Worm (Caenorhabditis elegans) whole organism, L4 larva: ENCODE data around the gene Y39A1A.17.
A peak's percentile ranks its signal among the peaks of the same experiment; 100 is the strongest.

Experiments
- F10B5.3 ChIP-seq: sonication (generic microtip); optimal IDR thresholded peaks from 2 replicates; lab custom pipeline; 2016; ENCODE audit warnings: mild to moderate bottlenecking, missing genetic modification characterization, missing compliant biosample characterization
- F26F4.8 ChIP-seq: fragments of 200-800 bp; sonication (Bioruptor generic); conservative IDR thresholded peaks from 2 replicates; pipeline ENCODE4 v1.3.6; 2022; ENCODE audit warnings: missing genetic modification characterization, missing compliant biosample characterization
- F44E2.7 ChIP-seq: fragments of 200-800 bp; sonication (Bioruptor generic); IDR thresholded peaks from 2 replicates; pipeline ENCODE4 v2.1.2; 2022; ENCODE audit warnings: missing genetic modification characterization, missing compliant biosample characterization
- F49E8.2 ChIP-seq: sonication (generic microtip); optimal IDR thresholded peaks from 2 replicates; lab custom pipeline; 2016; ENCODE audit warnings: missing compliant biosample characterization, mild to moderate bottlenecking, missing genetic modification characterization, borderline replicate concordance
- R02D3.7 ChIP-seq: fragments of 150-350 bp; sonication (generic microtip); optimal IDR thresholded peaks from 3 replicates; lab custom pipeline; 2014; ENCODE audit warnings: missing biosample characterization, missing genetic modification characterization
- T26A8.4 ChIP-seq: fragments of 200-800 bp; sonication (Bioruptor generic); IDR thresholded peaks from 2 replicates; pipeline ENCODE4 v1.3.6; 2022; ENCODE audit warnings: missing genetic modification characterization, missing compliant biosample characterization
- Y105C5A.15 ChIP-seq: fragments of 200-800 bp; sonication (Bioruptor generic); IDR thresholded peaks from 2 replicates; pipeline ENCODE4 v1.3.6; 2022; ENCODE audit warnings: missing genetic modification characterization, missing compliant biosample characterization
- Y5F2A.4 ChIP-seq: fragments of 200-800 bp; sonication (Bioruptor generic); optimal IDR thresholded peaks from 2 replicates; lab custom pipeline; 2018; ENCODE audit warnings: mild to moderate bottlenecking, missing genetic modification characterization, missing compliant biosample characterization
- Y75B8A.6 ChIP-seq: fragments of 200-800 bp; sonication (Bioruptor generic); IDR thresholded peaks from 2 replicates; pipeline ENCODE4 v1.3.6; 2022; ENCODE audit warnings: missing genetic modification reagents, missing genetic modification characterization, missing compliant biosample characterization
- ZK337.2 ChIP-seq: fragments of 200-800 bp; sonication (Bioruptor generic); IDR thresholded peaks from 2 replicates; pipeline ENCODE4 v1.3.6; 2022; ENCODE audit warnings: missing genetic modification reagents, missing genetic modification characterization, missing compliant biosample characterization
- aly-2 ChIP-seq: sonication (generic microtip); optimal IDR thresholded peaks from 2 replicates; lab custom pipeline; 2018; ENCODE audit warnings: missing biosample characterization, missing genetic modification characterization
- ceh-28 ChIP-seq: fragments of 150-350 bp; optimal IDR thresholded peaks from 2 replicates; lab custom pipeline; 2014; ENCODE audit warnings: missing biosample characterization, missing genetic modification reagents, missing genetic modification characterization
- ceh-44 ChIP-seq: fragments of 200-800 bp; sonication (Bioruptor generic); IDR thresholded peaks from 2 replicates; pipeline ENCODE4 v1.3.6; 2022; ENCODE audit warnings: missing genetic modification reagents, missing genetic modification characterization, missing compliant biosample characterization
- ceh-82 ChIP-seq: sonication (generic microtip); optimal IDR thresholded peaks from 2 replicates; lab custom pipeline; 2017; ENCODE audit warnings: missing biosample characterization, missing genetic modification characterization
- ces-1 ChIP-seq: fragments of 150-350 bp; sonication (generic microtip); optimal IDR thresholded peaks from 4 replicates; lab custom pipeline; 2014; ENCODE audit warnings: missing biosample characterization, missing genetic modification reagents, missing genetic modification characterization
- ctbp-1 ChIP-seq: fragments of 200-800 bp; sonication (Bioruptor generic); IDR thresholded peaks from 2 replicates; pipeline ENCODE4 v1.3.6; 2022; ENCODE audit warnings: missing genetic modification reagents, missing genetic modification characterization, missing compliant biosample characterization
- daf-8 ChIP-seq: fragments of 200-800 bp; sonication (Bioruptor generic); IDR thresholded peaks from 2 replicates; pipeline ENCODE4 v1.3.6; 2022; ENCODE audit warnings: missing genetic modification characterization, missing compliant biosample characterization
- dmd-8 ChIP-seq: fragments of 200-800 bp; sonication (Bioruptor generic); IDR thresholded peaks from 2 replicates; pipeline ENCODE4 v1.3.6; 2022; ENCODE audit warnings: missing genetic modification characterization, missing compliant biosample characterization
- dpl-1 ChIP-seq: fragments of 150-350 bp; optimal IDR thresholded peaks from 2 replicates; lab custom pipeline; 2014; ENCODE audit warnings: missing biosample characterization, missing genetic modification reagents, missing genetic modification characterization
- egl-27 ChIP-seq: sonication (generic microtip); optimal IDR thresholded peaks from 3 replicates; lab custom pipeline; 2017; ENCODE audit warnings: missing biosample characterization, missing genetic modification reagents, missing genetic modification characterization
- egl-43 ChIP-seq: fragments of 200-800 bp; sonication (Bioruptor generic); IDR thresholded peaks from 2 replicates; pipeline ENCODE4 v1.3.6; 2022; ENCODE audit warnings: missing genetic modification reagents, missing genetic modification characterization, missing compliant biosample characterization
- fkh-10 ChIP-seq: fragments of 150-350 bp; optimal IDR thresholded peaks from 2 replicates; lab custom pipeline; 2014; ENCODE audit warnings: missing biosample characterization, missing genetic modification reagents, missing genetic modification characterization
- gei-8 ChIP-seq: fragments of 200-800 bp; sonication (Bioruptor generic); optimal IDR thresholded peaks from 2 replicates; lab custom pipeline; 2018; ENCODE audit warnings: mild to moderate bottlenecking, missing genetic modification characterization, missing compliant biosample characterization
- hif-1 ChIP-seq, 2 experiments: sonication (generic microtip); optimal IDR thresholded peaks; 2 replicates each; lab custom pipeline; 2016 to 2017; ENCODE audit warnings: missing compliant biosample characterization in 2 of 2, missing genetic modification characterization in 2 of 2, missing genetic modification reagents in 2 of 2, missing genotype in 2 of 2, mild to moderate bottlenecking in 1 of 2
- hlh-30 ChIP-seq: sonication (generic microtip); optimal IDR thresholded peaks from 2 replicates; lab custom pipeline; 2017; ENCODE audit warnings: antibody characterized with exemption, mild to moderate bottlenecking, missing genetic modification characterization, missing compliant biosample characterization; ENCODE audit not compliant: insufficient read depth
- hmg-1.1 ChIP-seq: fragments of 200-800 bp; sonication (Bioruptor generic); IDR thresholded peaks from 2 replicates; pipeline ENCODE4 v1.3.6; 2022; ENCODE audit warnings: missing genetic modification reagents, missing genetic modification characterization, missing compliant biosample characterization
- lim-7 ChIP-seq: fragments of 200-800 bp; sonication (Bioruptor generic); IDR thresholded peaks from 2 replicates; pipeline ENCODE4 v1.3.6; 2022; ENCODE audit warnings: missing genetic modification characterization, missing compliant biosample characterization
- lin-1 ChIP-seq: fragments of 200-800 bp; sonication (Bioruptor generic); IDR thresholded peaks from 2 replicates; pipeline ENCODE4 v1.3.6; 2022; ENCODE audit warnings: missing genetic modification reagents, missing genetic modification characterization, missing compliant biosample characterization
- lin-15B ChIP-seq: fragments of 150-350 bp; sonication (generic microtip); optimal IDR thresholded peaks from 3 replicates; lab custom pipeline; 2014; ENCODE audit warnings: missing biosample characterization, missing genetic modification characterization
- lin-38 ChIP-seq: fragments of 200-800 bp; sonication (Bioruptor generic); IDR thresholded peaks from 2 replicates; pipeline ENCODE4 v1.3.6; 2022; ENCODE audit warnings: missing genetic modification reagents, missing genetic modification characterization, missing compliant biosample characterization
- madf-5 ChIP-seq, 2 experiments: fragments of 200-800 bp; sonication (Bioruptor generic); IDR thresholded peaks; 2 replicates each; pipeline ENCODE4 v1.3.6; 2022; ENCODE audit warnings: missing compliant biosample characterization in 2 of 2, missing genetic modification characterization in 2 of 2
- madf-9 ChIP-seq: fragments of 200-800 bp; sonication (Bioruptor generic); conservative IDR thresholded peaks from 2 replicates; pipeline ENCODE4 v1.3.6; 2022; ENCODE audit warnings: missing genetic modification reagents, missing genetic modification characterization, missing compliant biosample characterization
- mes-2 ChIP-seq: sonication (generic microtip); optimal IDR thresholded peaks from 2 replicates; lab custom pipeline; 2016; ENCODE audit warnings: missing genotype, mild to moderate bottlenecking, missing genetic modification characterization, missing compliant biosample characterization; ENCODE audit not compliant: poor library complexity, severe bottlenecking
- mxl-2 ChIP-seq: fragments of 200-800 bp; sonication (Bioruptor generic); conservative IDR thresholded peaks from 2 replicates; pipeline ENCODE4 v1.3.6; 2022; ENCODE audit warnings: missing genetic modification reagents, missing genetic modification characterization, missing compliant biosample characterization
- mxl-3 ChIP-seq: fragments of 200-800 bp; sonication (Bioruptor generic); optimal IDR thresholded peaks from 2 replicates; lab custom pipeline; 2018; ENCODE audit warnings: mild to moderate bottlenecking, missing genetic modification characterization, missing compliant biosample characterization
- nhr-102 ChIP-seq: sonication (generic microtip); optimal IDR thresholded peaks from 2 replicates; lab custom pipeline; 2016; ENCODE audit warnings: mild to moderate bottlenecking, missing genetic modification characterization, moderate library complexity, missing compliant biosample characterization
- nhr-11 ChIP-seq: fragments of 150-350 bp; optimal IDR thresholded peaks from 2 replicates; lab custom pipeline; 2014; ENCODE audit warnings: missing biosample characterization, missing genetic modification characterization
- nhr-111 ChIP-seq: fragments of 200-800 bp; sonication (Bioruptor generic); optimal IDR thresholded peaks from 2 replicates; lab custom pipeline; 2018; ENCODE audit warnings: mild to moderate bottlenecking, missing genetic modification characterization, missing compliant biosample characterization
- nhr-237 ChIP-seq: sonication (generic microtip); optimal IDR thresholded peaks from 2 replicates; lab custom pipeline; 2017; ENCODE audit warnings: missing biosample characterization, missing genetic modification characterization
- nhr-28 ChIP-seq: fragments of 150-350 bp; optimal IDR thresholded peaks from 2 replicates; lab custom pipeline; 2014; ENCODE audit warnings: missing biosample characterization, missing genetic modification characterization
- nhr-41 ChIP-seq: fragments of 200-800 bp; sonication (Bioruptor generic); IDR thresholded peaks from 2 replicates; pipeline ENCODE4 v1.3.6; 2022; ENCODE audit warnings: missing genetic modification reagents, missing genetic modification characterization, missing compliant biosample characterization
- nhr-48 ChIP-seq: sonication (generic microtip); optimal IDR thresholded peaks from 2 replicates; lab custom pipeline; 2016; ENCODE audit warnings: mild to moderate bottlenecking, missing genetic modification characterization, missing compliant biosample characterization
- nhr-76 ChIP-seq: fragments of 150-350 bp; optimal IDR thresholded peaks from 2 replicates; lab custom pipeline; 2014; ENCODE audit warnings: missing biosample characterization, missing genetic modification characterization
- rbr-2 ChIP-seq: sonication (generic microtip); optimal IDR thresholded peaks from 2 replicates; lab custom pipeline; 2016; ENCODE audit warnings: missing genotype, missing genetic modification characterization, missing compliant biosample characterization
- saeg-2 ChIP-seq: fragments of 200-800 bp; sonication (Bioruptor generic); IDR thresholded peaks from 2 replicates; pipeline ENCODE4 v1.3.6; 2022; ENCODE audit warnings: missing genetic modification reagents, missing genetic modification characterization, missing compliant biosample characterization
- snpc-4 ChIP-seq: fragments of 150-350 bp; optimal IDR thresholded peaks from 2 replicates; lab custom pipeline; 2014; ENCODE audit warnings: missing biosample characterization, missing genetic modification characterization
- spr-1 ChIP-seq: sonication (generic microtip); optimal IDR thresholded peaks from 2 replicates; lab custom pipeline; 2016; ENCODE audit warnings: mild to moderate bottlenecking, missing genetic modification characterization, missing compliant biosample characterization
- unc-62 ChIP-seq, 3 experiments: fragments of 150-350 bp in 1 of 3; sonication (generic microtip); optimal IDR thresholded peaks in 2 of 3; peaks in 1 of 3; 1 replicate in 1 of 3; 2 replicates in 2 of 3; lab custom pipeline; 2014 to 2017; ENCODE audit warnings: missing biosample characterization in 3 of 3, missing genetic modification characterization in 3 of 3, missing genetic modification reagents in 3 of 3, missing genotype in 1 of 3
- zag-1 ChIP-seq: fragments of 150-350 bp; optimal IDR thresholded peaks from 2 replicates; lab custom pipeline; 2014; ENCODE audit warnings: missing biosample characterization, missing genetic modification characterization
- zfp-2 ChIP-seq: sonication (generic microtip); optimal IDR thresholded peaks from 2 replicates; lab custom pipeline; 2016; ENCODE audit warnings: mild to moderate bottlenecking, missing genetic modification characterization, missing compliant biosample characterization
- zip-11 ChIP-seq: fragments of 200-800 bp; sonication (Bioruptor generic); IDR thresholded peaks from 2 replicates; pipeline ENCODE4 v1.3.6; 2022; ENCODE audit warnings: missing genetic modification characterization, missing compliant biosample characterization
- zip-2 ChIP-seq: fragments of 150-350 bp; optimal IDR thresholded peaks from 2 replicates; lab custom pipeline; 2014; ENCODE audit warnings: missing biosample characterization, missing genetic modification characterization

The Y39A1A.17 gene

DNA sequence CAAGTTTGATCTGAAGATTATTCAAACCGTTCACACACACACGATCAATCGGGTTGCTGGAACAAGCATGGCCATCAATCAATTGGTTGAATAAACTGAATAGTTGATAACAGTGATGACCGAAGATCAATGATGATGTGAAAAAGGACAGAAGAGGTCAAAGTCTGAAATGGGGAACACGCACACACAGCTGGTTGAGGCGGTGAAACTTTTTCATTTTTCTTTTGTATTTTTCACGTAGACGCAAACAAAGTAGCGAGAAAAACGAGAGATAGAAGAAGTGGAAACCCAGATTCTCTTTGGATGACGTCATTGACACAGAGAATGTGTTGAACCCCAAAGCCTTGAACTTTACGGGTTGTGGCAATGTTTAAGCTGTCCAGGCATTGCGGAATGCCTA, 26.6 kb upstream of the Y39A1A.17 start (continued):
- TF ChIP-seq ceh-28 (tag; lab: Kevin White, UChicago), result no peak
- TF ChIP-seq zip-2 (tag; lab: Kevin White, UChicago), result no peak
- TF ChIP-seq mxl-3, result peak; percentile 93
- TF ChIP-seq ZK337.2, result no peak
- no peak for TF ChIP-seq R02D3.7
- no peak for TF ChIP-seq egl-43 (GFP tag; lab: Robert Waterston, UW)
- TF ChIP-seq gei-8 (GFP tag; lab: Kevin White, UChicago), result no peak
- no peak for TF ChIP-seq F44E2.7
- no peak for TF ChIP-seq hmg-1.1 (GFP tag; lab: Robert Waterston, UW)
- TF ChIP-seq nhr-102 (tag; lab: Kevin White, UChicago), result peak; percentile 38
- no peak for TF ChIP-seq fkh-10 (GFP tag; lab: Kevin White, UChicago)
- peak; percentile 33 for TF ChIP-seq spr-1
- peak; percentile 51 for TF ChIP-seq lin-1 (GFP tag; lab: Robert Waterston, UW)
- peak; percentile 58 to 99 for TF ChIP-seq hif-1 (tag; optimal IDR thresholded peaks at IDR 0.05; lab: Kevin White, UChicago)
- no peak for TF ChIP-seq daf-8
- peak; percentile 26; the same call in 1 of the 2 replicates for TF ChIP-seq T26A8.4 (GFP tag; lab: Robert Waterston, UW)
- TF ChIP-seq aly-2, result no peak
- TF ChIP-seq F49E8.2 (tag; lab: Kevin White, UChicago), result no peak
- TF ChIP-seq Y5F2A.4 (GFP tag; lab: Kevin White, UChicago), result no peak
- peak; percentile 37 for TF ChIP-seq mes-2
- no peak for TF ChIP-seq nhr-111
- no peak for TF ChIP-seq madf-9 (GFP tag; lab: Robert Waterston, UW)
- no peak for TF ChIP-seq ces-1 (GFP tag; lab: Kevin White, UChicago)
- no peak for TF ChIP-seq saeg-2 (GFP tag; lab: Robert Waterston, UW)
- peak; percentile 31 for TF ChIP-seq lin-38 (GFP tag; lab: Robert Waterston, UW)
- TF ChIP-seq Y75B8A.6 (GFP tag; lab: Robert Waterston, UW), result no peak
- no peak for TF ChIP-seq zag-1
- no peak for TF ChIP-seq nhr-41 (GFP tag; lab: Robert Waterston, UW)
- TF ChIP-seq ctbp-1 (GFP tag; lab: Robert Waterston, UW), result peak; percentile 11; the same call in 1 of the 2 replicates
- TF ChIP-seq nhr-11 (tag; lab: Kevin White, UChicago), result peak; percentile 77
- no peak for TF ChIP-seq lim-7
- TF ChIP-seq dmd-8 (GFP tag; lab: Robert Waterston, UW), result no peak
- no peak for TF ChIP-seq Y105C5A.15 (GFP tag; lab: Robert Waterston, UW)
- no peak for TF ChIP-seq ceh-82 (tag; lab: Kevin White, UChicago)
- no peak for TF ChIP-seq nhr-76 (tag; lab: Kevin White, UChicago)
- peak in 1 of 2 experiments; percentile 93 for TF ChIP-seq unc-62 (GFP tag; optimal IDR thresholded peaks at IDR 0.05 in 1 of 2; lab: Kevin White, UChicago)
- TF ChIP-seq unc-62 (tag; optimal IDR thresholded peaks at IDR 0.05; lab: Kevin White, UChicago), result no peak
- peak; percentile 76 for TF ChIP-seq nhr-28 (tag; lab: Kevin White, UChicago)
- peak; percentile 91 for TF ChIP-seq nhr-48 (tag; lab: Kevin White, UChicago)
- no peak for TF ChIP-seq ceh-44 (GFP tag; lab: Robert Waterston, UW)
- no peak for TF ChIP-seq snpc-4 (tag; lab: Kevin White, UChicago)
- TF ChIP-seq zfp-2 (tag; lab: Kevin White, UChicago), result no peak
- no peak for TF ChIP-seq nhr-237 (tag; lab: Kevin White, UChicago)
- no peak for TF ChIP-seq madf-5 (GFP tag; IDR thresholded peaks at IDR 0.05; lab: Robert Waterston, UW)
- peak; percentile 8 for TF ChIP-seq dpl-1
- no peak for TF ChIP-seq F10B5.3 (tag; lab: Kevin White, UChicago)
- no peak for TF ChIP-seq zip-11
- no peak for TF ChIP-seq egl-27
- TF ChIP-seq lin-15B (tag; lab: Kevin White, UChicago), result no peak
- no peak for TF ChIP-seq F26F4.8
- TF ChIP-seq hlh-30 (tag; lab: Kevin White, UChicago), result peak; percentile 54
- TF ChIP-seq rbr-2, result peak; percentile 61
- TF ChIP-seq mxl-2 (GFP tag; lab: Robert Waterston, UW), result no peak
